Worm (Caenorhabditis elegans) whole organism, mixed stage, embryonic: ENCODE data around the gene C06C6.8.

Source experiments
- blmp-1 ChIP-seq: fragments of 150-350 bp; optimal IDR thresholded peaks from 2 replicates; lab custom pipeline; 2014; ENCODE audit warnings: missing biosample characterization, missing genetic modification characterization
- nhr-2 ChIP-seq: fragments of 150-350 bp; optimal IDR thresholded peaks from 2 replicates; lab custom pipeline; 2014; ENCODE audit warnings: missing biosample characterization, missing genetic modification characterization
- nhr-28 ChIP-seq: fragments of 150-350 bp; optimal IDR thresholded peaks from 2 replicates; lab custom pipeline; 2014; ENCODE audit warnings: missing biosample characterization, missing genetic modification characterization
- pha-4 ChIP-seq: fragments of 150-350 bp; optimal IDR thresholded peaks from 2 replicates; lab custom pipeline; 2018; ENCODE audit warnings: missing biosample characterization, missing genetic modification reagents, missing genetic modification characterization
- sem-2 ChIP-seq: fragments of 200-800 bp; sonication (Bioruptor generic); optimal IDR thresholded peaks from 2 replicates; lab custom pipeline; 2018; ENCODE audit warnings: mild to moderate bottlenecking, missing genetic modification characterization, missing compliant biosample characterization
- unc-62 ChIP-seq: fragments of 150-350 bp; optimal IDR thresholded peaks from 2 replicates; lab custom pipeline; 2014; ENCODE audit warnings: missing biosample characterization, missing genetic modification reagents, missing genetic modification characterization

DNA sequence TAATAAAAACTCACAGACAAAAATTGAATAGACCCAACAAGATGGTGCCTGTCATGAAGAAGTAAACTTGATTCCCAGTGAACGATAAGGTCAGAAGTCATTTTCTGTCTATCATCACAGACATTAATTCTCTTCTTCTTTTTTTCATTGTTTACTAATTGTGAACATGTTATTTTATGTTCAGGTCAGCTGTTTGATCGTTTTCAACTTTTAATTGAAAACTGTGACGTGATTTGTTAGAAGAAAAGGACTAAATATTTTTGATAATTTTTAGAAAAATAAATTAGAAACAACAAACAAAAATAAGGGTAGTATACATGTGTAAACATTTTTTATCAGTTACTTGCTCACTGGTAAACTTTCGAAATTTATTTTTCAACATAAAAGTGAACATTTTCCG, 27.3 kb upstream of the C06C6.8 start, which contains the start of gene F36G9.7:
- TF ChIP-seq sem-2 (GFP tag; lab: Kevin White, UChicago) (no peak), unc-62 (GFP tag; lab: Kevin White, UChicago) (no peak), pha-4 (no peak), nhr-2 (tag; lab: Kevin White, UChicago) (no peak), nhr-28 (tag; lab: Kevin White, UChicago) (no peak), blmp-1 (tag; lab: Kevin White, UChicago) (no peak)
